Worm (Caenorhabditis elegans) whole organism, L4 larva: ENCODE data around the gene F56D2.8.

ENCODE experiments used
- D1046.2 ChIP-seq: fragments of 200-800 bp; sonication (Bioruptor generic); IDR thresholded peaks from 2 replicates; pipeline ENCODE4 v1.3.6; 2022; ENCODE audit warnings: missing genetic modification characterization, missing compliant biosample characterization
- Y5F2A.4 ChIP-seq: fragments of 200-800 bp; sonication (Bioruptor generic); optimal IDR thresholded peaks from 2 replicates; lab custom pipeline; 2018; ENCODE audit warnings: mild to moderate bottlenecking, missing genetic modification characterization, missing compliant biosample characterization
- ZK337.2 ChIP-seq: fragments of 200-800 bp; sonication (Bioruptor generic); IDR thresholded peaks from 2 replicates; pipeline ENCODE4 v1.3.6; 2022; ENCODE audit warnings: missing genetic modification reagents, missing genetic modification characterization, missing compliant biosample characterization
- aha-1 ChIP-seq: fragments of 150-350 bp; peaks from one replicate; lab custom pipeline; 2014; ENCODE audit warnings: missing biosample characterization, missing genetic modification characterization
- aly-2 ChIP-seq: sonication (generic microtip); optimal IDR thresholded peaks from 2 replicates; lab custom pipeline; 2018; ENCODE audit warnings: missing biosample characterization, missing genetic modification characterization
- arid-1 ChIP-seq: fragments of 200-800 bp; sonication (Bioruptor generic); conservative IDR thresholded peaks from 2 replicates; pipeline ENCODE4 v1.3.6; 2022; ENCODE audit warnings: missing genetic modification reagents, missing genetic modification characterization, missing compliant biosample characterization
- attf-4 ChIP-seq: sonication (generic microtip); optimal IDR thresholded peaks from 3 replicates; lab custom pipeline; 2017; ENCODE audit warnings: missing biosample characterization, missing genetic modification characterization
- ceh-20 ChIP-seq: fragments of 200-800 bp; sonication (Bioruptor generic); IDR thresholded peaks from 2 replicates; pipeline ENCODE4 v1.3.6; 2022; ENCODE audit warnings: missing genetic modification reagents, missing genetic modification characterization, missing compliant biosample characterization
- ceh-32 ChIP-seq: sonication (generic microtip); optimal IDR thresholded peaks from 2 replicates; lab custom pipeline; 2016; ENCODE audit warnings: mild to moderate bottlenecking, missing genetic modification characterization, missing compliant biosample characterization; ENCODE audit not compliant: poor library complexity
- ceh-44 ChIP-seq: fragments of 200-800 bp; sonication (Bioruptor generic); IDR thresholded peaks from 2 replicates; pipeline ENCODE4 v1.3.6; 2022; ENCODE audit warnings: missing genetic modification reagents, missing genetic modification characterization, missing compliant biosample characterization
- ceh-62 ChIP-seq: sonication (generic microtip); optimal IDR thresholded peaks from 2 replicates; lab custom pipeline; 2017; ENCODE audit warnings: missing biosample characterization, missing genetic modification characterization
- ces-1 ChIP-seq: fragments of 150-350 bp; sonication (generic microtip); optimal IDR thresholded peaks from 4 replicates; lab custom pipeline; 2014; ENCODE audit warnings: missing biosample characterization, missing genetic modification reagents, missing genetic modification characterization
- daf-16 ChIP-seq, 3 experiments: sonication (generic microtip); optimal IDR thresholded peaks; 2 replicates each; lab custom pipeline; 2016 to 2017; ENCODE audit warnings: missing genetic modification characterization in 3 of 3, missing genetic modification reagents in 3 of 3, mild to moderate bottlenecking in 2 of 3, missing compliant biosample characterization in 2 of 3, missing biosample characterization in 1 of 3, moderate library complexity in 1 of 3
- daf-19 ChIP-seq: fragments of 200-800 bp; sonication (Bioruptor generic); conservative IDR thresholded peaks from 2 replicates; pipeline ENCODE4 v1.3.6; 2022; ENCODE audit warnings: missing genetic modification characterization, missing compliant biosample characterization
- dmd-6 ChIP-seq: fragments of 200-800 bp; sonication (Bioruptor generic); IDR thresholded peaks from 2 replicates; pipeline ENCODE4 v1.3.6; 2022; ENCODE audit warnings: missing genetic modification reagents, missing genetic modification characterization, missing compliant biosample characterization
- dmd-9 ChIP-seq: fragments of 200-800 bp; sonication (Bioruptor generic); IDR thresholded peaks from 2 replicates; pipeline ENCODE4 v1.3.6; 2022; ENCODE audit warnings: missing genetic modification reagents, missing genetic modification characterization, missing compliant biosample characterization
- dve-1 ChIP-seq: sonication (generic microtip); optimal IDR thresholded peaks from 2 replicates; lab custom pipeline; 2017; ENCODE audit warnings: antibody characterized with exemption, mild to moderate bottlenecking, missing genetic modification characterization, missing compliant biosample characterization; ENCODE audit not compliant: insufficient read depth
- egl-43 ChIP-seq: fragments of 200-800 bp; sonication (Bioruptor generic); IDR thresholded peaks from 2 replicates; pipeline ENCODE4 v1.3.6; 2022; ENCODE audit warnings: missing genetic modification reagents, missing genetic modification characterization, missing compliant biosample characterization
- hlh-11 ChIP-seq: fragments of 200-800 bp; sonication (Bioruptor generic); optimal IDR thresholded peaks from 2 replicates; lab custom pipeline; 2018; ENCODE audit warnings: mild to moderate bottlenecking, missing genetic modification characterization, missing compliant biosample characterization
- hlh-30 ChIP-seq: sonication (generic microtip); optimal IDR thresholded peaks from 2 replicates; lab custom pipeline; 2017; ENCODE audit warnings: antibody characterized with exemption, mild to moderate bottlenecking, missing genetic modification characterization, missing compliant biosample characterization; ENCODE audit not compliant: insufficient read depth
- hmg-1.1 ChIP-seq: fragments of 200-800 bp; sonication (Bioruptor generic); IDR thresholded peaks from 2 replicates; pipeline ENCODE4 v1.3.6; 2022; ENCODE audit warnings: missing genetic modification reagents, missing genetic modification characterization, missing compliant biosample characterization
- jun-1 ChIP-seq: fragments of 150-350 bp; optimal IDR thresholded peaks from 2 replicates; lab custom pipeline; 2014; ENCODE audit warnings: missing biosample characterization, missing genetic modification reagents, missing genetic modification characterization
- lin-29 ChIP-seq: fragments of 200-800 bp; sonication (Bioruptor generic); IDR thresholded peaks from 2 replicates; pipeline ENCODE4 v1.3.6; 2022; ENCODE audit warnings: missing genetic modification reagents, missing genetic modification characterization, missing compliant biosample characterization
- lir-3 ChIP-seq: sonication (generic microtip); optimal IDR thresholded peaks from 2 replicates; lab custom pipeline; 2016; ENCODE audit warnings: mild to moderate bottlenecking, missing genetic modification characterization, missing compliant biosample characterization
- mes-2 ChIP-seq: sonication (generic microtip); optimal IDR thresholded peaks from 2 replicates; lab custom pipeline; 2016; ENCODE audit warnings: missing genotype, mild to moderate bottlenecking, missing genetic modification characterization, missing compliant biosample characterization; ENCODE audit not compliant: poor library complexity, severe bottlenecking
- nhr-237 ChIP-seq: sonication (generic microtip); optimal IDR thresholded peaks from 2 replicates; lab custom pipeline; 2017; ENCODE audit warnings: missing biosample characterization, missing genetic modification characterization
- nhr-41 ChIP-seq: fragments of 200-800 bp; sonication (Bioruptor generic); IDR thresholded peaks from 2 replicates; pipeline ENCODE4 v1.3.6; 2022; ENCODE audit warnings: missing genetic modification reagents, missing genetic modification characterization, missing compliant biosample characterization
- nhr-76 ChIP-seq: fragments of 150-350 bp; optimal IDR thresholded peaks from 2 replicates; lab custom pipeline; 2014; ENCODE audit warnings: missing biosample characterization, missing genetic modification characterization
- pqm-1 ChIP-seq: sonication (generic microtip); optimal IDR thresholded peaks from 2 replicates; lab custom pipeline; 2017; ENCODE audit warnings: missing biosample characterization, missing genetic modification characterization
- rbr-2 ChIP-seq: sonication (generic microtip); optimal IDR thresholded peaks from 2 replicates; lab custom pipeline; 2016; ENCODE audit warnings: missing genotype, missing genetic modification characterization, missing compliant biosample characterization
- set-16 ChIP-seq: fragments of 200-800 bp; sonication (Bioruptor generic); IDR thresholded peaks from 2 replicates; pipeline ENCODE4 v1.3.6; 2022; ENCODE audit warnings: missing genetic modification reagents, missing genetic modification characterization, missing compliant biosample characterization
- spr-1 ChIP-seq: sonication (generic microtip); optimal IDR thresholded peaks from 2 replicates; lab custom pipeline; 2016; ENCODE audit warnings: mild to moderate bottlenecking, missing genetic modification characterization, missing compliant biosample characterization
- tag-97 ChIP-seq: fragments of 200-800 bp; sonication (Bioruptor generic); IDR thresholded peaks from 2 replicates; pipeline ENCODE4 v1.3.6; 2022; ENCODE audit warnings: missing genetic modification characterization, missing compliant biosample characterization
- unc-39 ChIP-seq: sonication (generic microtip); optimal IDR thresholded peaks from 2 replicates; lab custom pipeline; 2017; ENCODE audit warnings: missing biosample characterization, missing genetic modification characterization
- zag-1 ChIP-seq: fragments of 150-350 bp; optimal IDR thresholded peaks from 2 replicates; lab custom pipeline; 2014; ENCODE audit warnings: missing biosample characterization, missing genetic modification characterization
- zfp-2 ChIP-seq: sonication (generic microtip); optimal IDR thresholded peaks from 2 replicates; lab custom pipeline; 2016; ENCODE audit warnings: mild to moderate bottlenecking, missing genetic modification characterization, missing compliant biosample characterization
- zfp-3 ChIP-seq: fragments of 200-800 bp; sonication (Bioruptor generic); conservative IDR thresholded peaks from 2 replicates; pipeline ENCODE4 v1.3.6; 2022; ENCODE audit warnings: missing genetic modification reagents, missing genetic modification characterization, missing compliant biosample characterization
- zip-2 ChIP-seq: fragments of 150-350 bp; optimal IDR thresholded peaks from 2 replicates; lab custom pipeline; 2014; ENCODE audit warnings: missing biosample characterization, missing genetic modification characterization
- ztf-11 ChIP-seq: fragments of 150-350 bp; optimal IDR thresholded peaks from 2 replicates; lab custom pipeline; 2014; ENCODE audit warnings: missing biosample characterization, missing genetic modification characterization

F56D2.8 gene

DNA sequence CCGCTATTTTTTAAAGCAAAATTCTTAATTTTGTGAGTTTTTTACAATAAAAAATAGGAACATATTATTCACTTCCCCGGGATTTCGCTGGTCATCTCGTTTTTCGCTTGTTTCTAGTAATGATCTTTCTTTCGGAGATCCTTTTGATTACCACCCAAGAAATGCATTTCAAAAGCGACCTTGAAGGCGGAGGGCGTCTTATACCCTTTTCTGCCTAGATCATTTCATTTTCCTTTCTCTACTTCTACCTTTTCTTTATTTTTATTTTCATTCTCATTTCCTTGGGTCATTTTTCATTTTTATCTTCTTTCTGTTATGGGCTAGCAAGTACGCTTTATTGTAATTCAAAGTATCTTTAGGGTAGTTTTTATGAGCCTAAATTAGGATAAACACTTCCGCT, 37.5 kb upstream of the F56D2.8 start:
- no peak for TF ChIP-seq dmd-6 (GFP tag; lab: Robert Waterston, UW)
- TF ChIP-seq aha-1 (tag; lab: Kevin White, UChicago) = peak; percentile 74

DNA sequence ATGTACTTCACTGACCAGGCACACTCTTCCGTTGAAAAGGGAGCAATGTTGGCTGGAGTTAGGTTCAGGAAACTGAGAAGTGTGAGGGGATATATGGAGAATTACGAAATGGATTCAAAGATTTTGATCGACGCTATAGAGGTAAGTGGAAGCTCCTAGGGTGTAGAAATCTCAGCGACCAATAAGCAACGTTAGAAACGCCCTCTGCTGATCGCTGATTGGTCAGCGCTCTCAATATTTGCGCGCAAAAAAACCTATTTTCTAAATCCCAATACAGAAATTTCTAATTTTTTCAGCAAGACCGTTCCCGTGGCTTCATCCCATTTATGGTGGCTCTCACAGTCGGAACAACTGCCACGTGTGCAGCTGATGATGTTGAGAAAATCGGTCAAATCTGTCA, 33.0 kb upstream of the F56D2.8 start:
- TF ChIP-seq Y5F2A.4 (GFP tag; lab: Kevin White, UChicago) (no peak), hmg-1.1 (GFP tag; lab: Robert Waterston, UW) (no peak), D1046.2 (GFP tag; lab: Robert Waterston, UW) (no peak), zfp-2 (tag; lab: Kevin White, UChicago) (no peak), ces-1 (GFP tag; lab: Kevin White, UChicago) (no peak), egl-43 (GFP tag; lab: Robert Waterston, UW) (no peak), jun-1 (no peak), nhr-76 (tag; lab: Kevin White, UChicago) (no peak), nhr-41 (GFP tag; lab: Robert Waterston, UW) (no peak), rbr-2 (tag; lab: Kevin White, UChicago) (no peak), lin-29 (no peak)

DNA sequence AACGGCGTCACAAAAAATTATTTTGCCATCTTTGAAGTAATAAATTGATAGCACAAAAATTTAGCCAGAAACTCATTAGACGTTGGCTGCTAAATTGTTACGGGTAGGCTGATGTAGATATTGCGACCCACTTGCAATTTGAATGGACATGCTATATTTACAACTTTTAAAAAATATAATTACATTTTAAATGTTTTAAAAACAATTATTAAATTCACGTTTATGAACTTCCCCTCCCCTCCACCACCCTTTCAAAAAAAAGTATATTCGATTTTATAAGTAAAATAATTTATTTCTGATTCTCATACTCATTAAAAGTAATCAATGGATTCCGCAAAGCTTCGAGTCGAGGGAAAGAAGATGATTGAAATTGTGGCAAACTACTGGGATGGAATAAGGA, 32.0 kb upstream of the F56D2.8 start, which contains the start of gene basl-1:
Gene basl-1, plus strand, starts transcription at position 301 of the 400 bp plus-strand sequence.
- no peak for TF ChIP-seq Y5F2A.4 (GFP tag; lab: Kevin White, UChicago)
- TF ChIP-seq ceh-44 (GFP tag; lab: Robert Waterston, UW) = no peak
- no peak for TF ChIP-seq hlh-30 (tag; lab: Kevin White, UChicago)
- no peak for TF ChIP-seq D1046.2 (GFP tag; lab: Robert Waterston, UW)
- TF ChIP-seq jun-1 = no peak
- TF ChIP-seq ceh-20 = no peak
- TF ChIP-seq ZK337.2 (GFP tag; lab: Robert Waterston, UW) = no peak
- no peak for TF ChIP-seq ceh-62 (tag; lab: Kevin White, UChicago)
- TF ChIP-seq nhr-237 (tag; lab: Kevin White, UChicago) = no peak
- TF ChIP-seq zfp-3 (GFP tag; lab: Robert Waterston, UW) = no peak
- TF ChIP-seq zfp-2 (tag; lab: Kevin White, UChicago) = no peak
- no peak for TF ChIP-seq egl-43 (GFP tag; lab: Robert Waterston, UW)
- no peak for TF ChIP-seq set-16
- TF ChIP-seq unc-39 (tag; lab: Kevin White, UChicago) = no peak
- TF ChIP-seq ceh-32 (tag; lab: Kevin White, UChicago) = no peak

DNA sequence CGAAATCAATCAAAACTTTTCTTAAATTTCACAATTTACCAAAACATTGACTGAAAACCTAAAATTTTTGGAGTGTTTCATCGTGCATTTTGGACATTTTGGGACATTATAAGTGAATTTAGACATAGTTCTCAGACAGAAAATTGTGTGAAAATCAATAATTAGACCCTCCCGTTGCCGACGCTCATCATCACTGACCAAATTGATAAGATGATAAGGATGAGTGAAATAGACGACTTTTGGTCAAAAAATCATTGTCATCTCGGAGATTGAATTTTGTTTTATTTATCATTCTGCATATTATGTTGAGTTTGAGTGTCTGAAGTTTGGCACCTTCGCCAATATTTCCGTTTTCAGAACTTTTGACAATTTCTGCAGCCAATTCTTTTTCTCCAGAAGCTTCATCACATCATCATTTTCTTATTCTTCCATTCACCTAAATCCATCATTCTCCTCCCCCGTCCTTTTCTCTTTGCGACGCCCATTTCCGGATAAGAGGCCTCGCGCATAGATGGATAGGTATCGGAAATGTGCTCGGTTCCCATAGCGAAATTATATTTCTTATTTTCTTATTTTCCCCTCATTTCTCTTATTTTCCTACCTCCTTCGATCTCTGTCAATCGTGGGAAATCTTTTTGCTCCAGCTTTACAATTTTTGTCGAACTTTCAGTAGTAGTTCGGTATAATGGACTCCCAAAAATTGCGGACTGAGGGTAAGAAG, 29.1 kb upstream of the F56D2.8 start, which contains the start of gene bas-1:
Gene bas-1, plus strand, starts transcription at position 671 of the 721 bp plus-strand sequence.
- TF ChIP-seq hlh-11 (tag; lab: Kevin White, UChicago) (no peak), attf-4 (tag; lab: Kevin White, UChicago) (no peak), spr-1 (no peak), pqm-1 (tag; lab: Kevin White, UChicago) (peak; percentile 53), lir-3 (tag; lab: Kevin White, UChicago) (no peak), ztf-11 (tag; lab: Kevin White, UChicago) (no peak), zag-1 (tag; lab: Kevin White, UChicago) (no peak), dve-1 (tag; lab: Kevin White, UChicago) (peak; percentile 29), daf-19 (no peak), mes-2 (no peak), daf-16 (GFP tag; optimal IDR thresholded peaks at IDR 0.05; lab: Kevin White, UChicago) (no peak), daf-16 (tag; optimal IDR thresholded peaks at IDR 0.05; lab: Kevin White, UChicago) (peak; percentile 42), aly-2 (tag; lab: Kevin White, UChicago) (no peak), hlh-30 (tag; lab: Kevin White, UChicago) (no peak), dmd-9 (GFP tag; lab: Robert Waterston, UW) (no peak), zip-2 (no peak), ZK337.2 (GFP tag; lab: Robert Waterston, UW) (no peak), jun-1 (no peak), D1046.2 (GFP tag; lab: Robert Waterston, UW) (no peak), set-16 (no peak), tag-97 (no peak), arid-1 (no peak)
- TF ChIP-seq, all 104 proteins: peak for 3
